Worm (Caenorhabditis elegans) whole organism, L4/young adult: Measurements from ENCODE around the gene C18E9.7.

Experiments used
- W03F9.2 ChIP-seq: fragments of 150-350 bp; optimal IDR thresholded peaks from 2 replicates; lab custom pipeline; 2014; ENCODE audit warnings: missing biosample characterization, missing genetic modification characterization
- dao-5 ChIP-seq: sonication (generic microtip); optimal IDR thresholded peaks from 2 replicates; lab custom pipeline; 2016; ENCODE audit warnings: missing genotype, missing genetic modification characterization, moderate library complexity, missing compliant biosample characterization
- him-1 ChIP-seq: sonication (generic microtip); optimal IDR thresholded peaks from 2 replicates; lab custom pipeline; 2016; ENCODE audit warnings: missing genotype, missing genetic modification reagents, missing genetic modification characterization, missing compliant biosample characterization

DNA sequence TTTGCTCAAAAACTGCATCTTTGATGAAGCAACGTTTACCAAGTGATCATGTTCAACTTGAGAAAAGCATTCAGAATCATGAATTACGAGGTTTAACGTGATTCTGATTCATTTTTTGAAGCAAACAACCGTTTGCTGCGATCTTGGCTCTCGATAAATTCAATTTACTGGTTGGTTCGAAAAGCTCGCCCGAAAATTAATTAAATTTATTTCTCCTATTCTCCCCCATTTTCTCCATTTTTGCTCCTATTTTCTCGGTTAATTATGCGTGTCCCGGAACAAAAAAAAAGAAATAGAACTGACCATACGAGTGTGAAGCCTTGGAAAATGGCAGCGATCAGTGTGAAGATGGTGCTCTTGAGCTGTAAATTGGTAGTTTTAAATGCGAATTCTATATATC lies 25.7 kb downstream of the C18E9.7 start:
- TF ChIP-seq him-1 (tag; lab: Kevin White, UChicago): no peak
- no peak for TF ChIP-seq W03F9.2 (tag; lab: Kevin White, UChicago)
- no peak for TF ChIP-seq dao-5
